Worm (Caenorhabditis elegans): ENCODE data around the gene clec-133.

- TF ChIP-seq ztf-11 (tag; optimal IDR thresholded peaks at IDR 0.05): no peak
- no peak for TF ChIP-seq unc-39 (tag; optimal IDR thresholded peaks at IDR 0.05)
- no peak for TF ChIP-seq nhr-12 (tag; optimal IDR thresholded peaks at IDR 0.05)
- TF ChIP-seq ceh-43 (GFP tag; optimal IDR thresholded peaks at IDR 0.05): peak; percentile 17
- no peak for TF ChIP-seq unc-62 (GFP tag; optimal IDR thresholded peaks at IDR 0.05)
- TF ChIP-seq cnd-1 (tag; optimal IDR thresholded peaks at IDR 0.05): no peak
Observed at ce11 chrII:3553453-3553852, 24.8 kb upstream of the clec-133 start, which contains the start of gene dnc-3.

All from whole organism, mixed stage, embryonic.